Worm (Caenorhabditis elegans) whole organism, midembryonic: ENCODE measurements around the gene swt-3.

Experiments
- T22C8.4 ChIP-seq: fragments of 200-800 bp; sonication (Bioruptor generic); IDR thresholded peaks from 2 replicates; pipeline ENCODE4 v1.3.6; 2022; ENCODE audit warnings: missing genetic modification characterization, missing compliant biosample characterization
- cog-1 ChIP-seq: sonication (generic microtip); optimal IDR thresholded peaks from 2 replicates; lab custom pipeline; 2016; ENCODE audit warnings: missing genetic modification characterization, missing compliant biosample characterization
- flt-1 ChIP-seq: fragments of 200-800 bp; sonication (Bioruptor generic); IDR thresholded peaks from 2 replicates; pipeline ENCODE4 v1.3.6; 2022; ENCODE audit warnings: missing genetic modification characterization, missing compliant biosample characterization
- klf-2 ChIP-seq: fragments of 200-800 bp; sonication (Bioruptor generic); conservative IDR thresholded peaks from 2 replicates; pipeline ENCODE4 v1.3.6; 2022; ENCODE audit warnings: missing genetic modification reagents, missing genetic modification characterization, missing compliant biosample characterization
- med-1 ChIP-seq: sonication (generic microtip); optimal IDR thresholded peaks from 2 replicates; lab custom pipeline; 2017; ENCODE audit warnings: missing genetic modification characterization, mild to moderate bottlenecking, missing compliant biosample characterization, antibody characterized with exemption, missing genetic modification reagents; ENCODE audit not compliant: insufficient read depth
- ref-1 ChIP-seq: fragments of 200-800 bp; sonication (Bioruptor generic); conservative IDR thresholded peaks from 2 replicates; pipeline ENCODE4 v1.3.6; 2022; ENCODE audit warnings: missing genetic modification reagents, missing genetic modification characterization, missing compliant biosample characterization
- tab-1 ChIP-seq: fragments of 200-800 bp; sonication (Bioruptor generic); IDR thresholded peaks from 2 replicates; pipeline ENCODE4 v1.3.6; 2022; ENCODE audit warnings: missing genetic modification characterization, missing compliant biosample characterization
- ztf-23 ChIP-seq: fragments of 200-800 bp; sonication (Bioruptor generic); IDR thresholded peaks from 2 replicates; pipeline ENCODE4 v1.3.6; 2022; ENCODE audit warnings: missing genetic modification reagents, missing genetic modification characterization, missing compliant biosample characterization
- ztf-29 ChIP-seq: fragments of 200-800 bp; sonication (Bioruptor generic); IDR thresholded peaks from 2 replicates; pipeline ENCODE4 v1.3.6; 2022; ENCODE audit warnings: missing genetic modification reagents, missing genetic modification characterization, missing compliant biosample characterization

swt-3 gene

DNA sequence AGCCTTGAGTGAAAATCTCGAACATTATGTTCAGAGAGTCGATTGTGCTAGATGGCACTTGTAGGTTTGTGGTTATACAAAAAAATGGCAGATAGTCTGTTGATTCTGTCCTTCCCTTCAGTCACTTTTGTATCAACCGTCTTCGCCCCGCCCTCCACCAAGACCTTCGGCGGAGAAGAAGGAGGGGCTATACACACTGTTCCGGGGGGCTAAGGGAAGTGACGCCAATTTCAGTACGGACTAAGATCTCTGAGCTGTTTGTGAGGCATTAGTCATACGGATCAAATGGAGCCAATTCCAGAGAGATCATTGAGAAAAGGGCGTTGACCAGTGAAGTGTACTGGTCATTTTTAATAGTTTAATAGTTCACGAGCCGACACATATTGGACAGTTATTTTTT is at the start of gene swt-3:
Gene swt-3 (minus strand): TSS at position 101 of the 400 bp plus-strand sequence.
- TF ChIP-seq tab-1 (GFP tag; lab: Robert Waterston, UW) (no peak), flt-1 (GFP tag; lab: Robert Waterston, UW) (no peak), ztf-29 (GFP tag; lab: Robert Waterston, UW) (no peak), T22C8.4 (GFP tag; lab: Robert Waterston, UW) (no peak), ref-1 (GFP tag; lab: Robert Waterston, UW) (no peak), cog-1 (tag; lab: Kevin White, UChicago) (no peak), klf-2 (GFP tag; lab: Robert Waterston, UW) (no peak), ztf-23 (GFP tag; lab: Robert Waterston, UW) (no peak), med-1 (GFP tag; lab: Kevin White, UChicago) (no peak)

DNA sequence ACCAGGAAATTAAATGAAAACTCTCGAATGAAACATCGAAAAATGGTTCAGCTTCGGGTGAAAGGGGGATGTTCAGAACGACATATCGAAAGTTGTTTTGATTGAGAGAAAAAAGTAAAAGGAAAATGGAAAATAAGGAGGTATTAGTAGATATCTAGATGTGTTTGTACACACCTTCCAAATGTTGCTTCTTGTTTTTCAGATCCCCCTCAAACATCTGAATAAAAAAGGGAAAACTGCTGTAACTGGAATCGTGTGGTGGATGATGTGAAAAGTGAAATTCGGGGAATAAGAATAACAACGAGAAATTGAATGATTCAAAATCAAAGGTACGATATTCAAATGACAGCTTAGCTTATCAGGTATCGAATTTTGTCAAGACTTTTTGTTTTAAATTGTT is 47.6 kb upstream of the swt-3 start, which contains the start of gene npax-3:
Gene npax-3 (minus strand): TSS at position 101 of the 400 bp plus-strand sequence.
- TF ChIP-seq klf-2 (GFP tag; lab: Robert Waterston, UW), result no peak
- no peak for TF ChIP-seq med-1 (GFP tag; lab: Kevin White, UChicago)
- TF ChIP-seq tab-1 (GFP tag; lab: Robert Waterston, UW), result no peak
- no peak for TF ChIP-seq cog-1 (tag; lab: Kevin White, UChicago)
- no peak for TF ChIP-seq ref-1 (GFP tag; lab: Robert Waterston, UW)
- TF ChIP-seq ztf-23 (GFP tag; lab: Robert Waterston, UW), result no peak
- TF ChIP-seq T22C8.4 (GFP tag; lab: Robert Waterston, UW), result no peak
- TF ChIP-seq flt-1 (GFP tag; lab: Robert Waterston, UW), result no peak

DNA sequence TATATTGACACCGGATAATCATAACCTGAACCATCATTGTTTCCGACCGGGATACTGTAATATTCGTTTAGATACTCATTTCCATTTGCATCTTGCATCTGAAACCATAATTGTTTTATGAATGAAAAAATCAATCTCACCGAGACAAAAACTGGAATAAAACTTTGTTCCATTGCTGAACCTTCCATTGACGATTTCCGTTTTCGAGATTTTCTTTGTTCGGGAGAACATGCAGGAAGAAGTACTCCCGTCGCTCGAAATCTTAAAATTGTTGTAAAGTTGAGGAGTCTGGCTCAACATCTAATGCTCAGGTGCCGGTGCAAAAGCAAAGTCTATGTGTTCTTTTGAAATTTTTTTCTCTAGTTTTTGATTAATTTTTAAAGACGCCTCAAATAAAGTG is 45.5 kb upstream of the swt-3 start:
- no peak for TF ChIP-seq ztf-29 (GFP tag; lab: Robert Waterston, UW)
- TF ChIP-seq ref-1 (GFP tag; lab: Robert Waterston, UW), result no peak

DNA sequence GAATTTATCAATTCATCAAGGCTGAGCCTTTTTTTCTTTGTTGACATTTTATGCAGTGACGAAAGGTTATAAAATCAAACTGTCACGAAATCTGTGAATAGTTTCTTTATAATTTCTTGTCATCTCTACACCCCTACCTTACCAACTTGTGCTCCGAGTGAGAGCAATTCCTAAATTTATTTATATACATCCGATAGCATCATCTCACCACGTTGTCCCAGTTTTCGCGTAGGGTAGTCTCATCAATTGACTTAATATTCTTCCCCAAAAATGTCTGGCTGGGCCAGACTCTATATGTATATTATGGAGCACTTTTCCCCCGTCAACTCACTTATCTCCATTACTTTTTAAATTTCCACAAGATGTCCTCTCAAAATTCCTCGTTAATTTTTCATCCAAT is 44.9 kb upstream of the swt-3 start:
- TF ChIP-seq ztf-29 (GFP tag; lab: Robert Waterston, UW), result no peak
- no peak for TF ChIP-seq T22C8.4 (GFP tag; lab: Robert Waterston, UW)
- no peak for TF ChIP-seq flt-1 (GFP tag; lab: Robert Waterston, UW)
- 0 out of 2 replicates have a peak, but pooled peaks have one; percentile 18 for TF ChIP-seq ztf-23 (GFP tag; lab: Robert Waterston, UW)
- no peak for TF ChIP-seq cog-1 (tag; lab: Kevin White, UChicago)
- no peak for TF ChIP-seq med-1 (GFP tag; lab: Kevin White, UChicago)
- no peak for TF ChIP-seq ref-1 (GFP tag; lab: Robert Waterston, UW)
- no peak for TF ChIP-seq klf-2 (GFP tag; lab: Robert Waterston, UW)

DNA sequence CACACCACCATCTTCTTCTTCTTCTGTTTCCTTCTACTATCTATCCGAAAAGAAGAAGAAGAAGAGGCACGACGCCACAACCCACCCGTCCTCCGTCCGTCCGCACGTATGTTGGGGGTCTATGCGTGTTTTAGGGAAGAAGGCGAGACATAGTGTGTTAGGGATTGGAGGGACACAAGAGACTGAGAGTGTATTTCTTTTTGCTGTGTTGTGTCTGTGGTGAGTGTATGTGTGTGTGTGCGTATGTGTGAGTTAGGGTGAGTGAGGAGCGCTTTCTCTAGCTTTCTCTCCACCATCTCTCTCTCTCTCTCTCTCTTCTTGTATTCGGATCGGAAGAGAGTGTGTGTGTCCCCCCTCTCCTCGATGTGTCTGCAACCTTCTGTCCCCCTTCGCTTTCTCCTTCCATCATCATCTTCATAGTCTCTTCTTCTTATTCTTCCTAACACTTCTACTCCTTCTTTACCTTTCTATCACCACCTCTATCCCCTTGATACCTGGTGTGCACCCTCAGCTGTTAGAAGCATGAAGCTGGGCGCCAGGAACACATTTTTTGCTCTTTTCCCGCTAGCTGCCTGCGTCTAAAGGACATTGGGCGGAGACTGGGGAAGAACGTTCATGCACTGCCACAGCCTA is 41.3 kb upstream of the swt-3 start:
- TF ChIP-seq klf-2 (GFP tag; lab: Robert Waterston, UW) (peak; percentile 54; the same call in 1 of the 2 replicates), flt-1 (GFP tag; lab: Robert Waterston, UW) (peak; percentile 68; the same call in 1 of the 2 replicates), ref-1 (GFP tag; lab: Robert Waterston, UW) (0 out of 2 replicates have a peak, but pooled peaks have one; percentile 23), ztf-23 (GFP tag; lab: Robert Waterston, UW) (no peak), ztf-29 (GFP tag; lab: Robert Waterston, UW) (peak; percentile 65), tab-1 (GFP tag; lab: Robert Waterston, UW) (no peak), T22C8.4 (GFP tag; lab: Robert Waterston, UW) (no peak), med-1 (GFP tag; lab: Kevin White, UChicago) (no peak), cog-1 (tag; lab: Kevin White, UChicago) (peak; percentile 91)

DNA sequence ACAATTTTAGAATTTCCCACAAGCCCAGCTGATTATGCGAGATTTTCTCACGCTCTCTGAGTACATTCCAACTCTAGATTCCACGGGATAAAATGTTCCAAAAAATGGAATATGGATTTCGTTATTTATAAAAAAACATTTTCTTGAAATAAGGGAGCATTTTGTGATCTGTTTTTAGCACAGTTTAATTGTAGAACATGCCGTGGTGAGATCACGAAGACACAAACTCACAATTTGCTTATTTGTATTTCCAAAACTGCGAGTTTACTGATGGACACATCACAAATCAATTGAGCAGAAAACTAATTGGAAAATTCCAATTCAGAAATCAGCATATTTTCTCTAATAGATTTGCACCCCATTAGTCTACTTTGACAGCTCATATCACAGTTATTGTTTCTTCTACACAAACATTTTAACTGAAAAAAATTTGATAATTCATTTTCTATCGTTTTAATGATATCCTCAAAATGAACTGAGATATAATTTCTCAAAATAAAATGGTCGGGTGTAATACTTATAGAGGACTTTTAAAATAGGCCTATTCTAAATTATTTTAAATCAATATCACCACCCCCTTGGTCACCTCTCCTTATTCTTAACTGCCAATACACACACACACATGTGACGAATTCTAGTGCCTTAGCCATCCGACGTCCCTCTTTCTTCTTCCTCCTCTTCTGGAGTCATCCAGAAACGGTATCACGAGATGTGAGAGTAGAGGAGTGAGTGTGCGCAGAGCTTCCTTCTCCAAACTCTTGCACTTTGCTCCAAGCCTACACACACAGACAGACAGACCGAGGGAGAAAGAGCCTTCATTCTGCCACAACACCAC is 40.6 kb upstream of the swt-3 start:
- no peak for TF ChIP-seq klf-2 (GFP tag; lab: Robert Waterston, UW)
- no peak for TF ChIP-seq flt-1 (GFP tag; lab: Robert Waterston, UW)
- no peak for TF ChIP-seq med-1 (GFP tag; lab: Kevin White, UChicago)
- TF ChIP-seq T22C8.4 (GFP tag; lab: Robert Waterston, UW), result no peak
- no peak for TF ChIP-seq tab-1 (GFP tag; lab: Robert Waterston, UW)
- TF ChIP-seq ref-1 (GFP tag; lab: Robert Waterston, UW), result no peak

DNA sequence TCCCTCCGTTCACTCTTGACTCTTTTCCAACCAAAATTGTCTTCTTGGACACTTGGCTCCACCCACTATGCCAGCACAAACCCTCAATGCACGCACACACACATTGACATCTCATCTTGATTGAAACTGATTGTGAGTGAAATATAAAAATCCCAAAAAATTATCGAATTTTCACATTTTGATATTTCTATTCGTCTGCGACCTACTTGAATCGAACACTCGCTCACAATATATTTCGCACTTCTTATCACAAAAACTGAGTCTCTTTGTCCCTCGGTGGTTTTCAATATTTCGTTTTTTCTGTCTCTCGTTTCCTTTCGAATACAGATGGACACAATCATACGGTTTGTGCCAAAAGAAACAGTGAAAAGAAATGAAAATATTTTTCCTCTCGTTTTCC is 39.6 kb upstream of the swt-3 start:
- TF ChIP-seq T22C8.4 (GFP tag; lab: Robert Waterston, UW) (no peak), klf-2 (GFP tag; lab: Robert Waterston, UW) (no peak), ztf-29 (GFP tag; lab: Robert Waterston, UW) (no peak), ref-1 (GFP tag; lab: Robert Waterston, UW) (no peak), med-1 (GFP tag; lab: Kevin White, UChicago) (no peak), flt-1 (GFP tag; lab: Robert Waterston, UW) (no peak), tab-1 (GFP tag; lab: Robert Waterston, UW) (no peak), ztf-23 (GFP tag; lab: Robert Waterston, UW) (no peak), cog-1 (tag; lab: Kevin White, UChicago) (no peak)

DNA sequence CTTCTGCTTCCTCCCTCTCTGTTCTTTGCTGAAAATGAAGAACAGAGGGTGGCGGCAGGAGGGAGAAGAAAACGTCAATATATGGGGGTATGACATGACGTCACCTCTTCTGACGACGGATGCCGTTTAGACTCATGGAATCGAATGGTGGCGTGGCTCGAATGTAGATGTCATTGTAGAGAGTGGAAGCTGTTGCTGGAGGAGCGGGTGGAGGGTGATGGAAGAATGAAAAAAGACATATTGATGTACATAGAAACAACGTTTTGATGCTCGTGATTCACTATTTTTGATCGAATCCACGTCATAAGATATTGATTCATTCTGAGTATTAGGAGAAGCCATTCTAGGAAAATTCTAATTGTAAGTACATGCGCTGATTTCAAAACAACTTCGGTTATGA is 38.6 kb upstream of the swt-3 start:
- TF ChIP-seq ztf-29 (GFP tag; lab: Robert Waterston, UW) (no peak), klf-2 (GFP tag; lab: Robert Waterston, UW) (0 out of 2 replicates have a peak, but pooled peaks have one; percentile 15), tab-1 (GFP tag; lab: Robert Waterston, UW) (no peak), T22C8.4 (GFP tag; lab: Robert Waterston, UW) (no peak), cog-1 (tag; lab: Kevin White, UChicago) (no peak), med-1 (GFP tag; lab: Kevin White, UChicago) (no peak), flt-1 (GFP tag; lab: Robert Waterston, UW) (no peak)
